Fruit fly (Drosophila melanogaster) whole organism, embryonic: ENCODE measurements around the gene dunk.

Experiments
- Aef1 ChIP-seq: fragments of 200-800 bp; sonication (Bioruptor generic); IDR thresholded peaks from 3 replicates; pipeline ENCODE4 v1.3.6; 2022; ENCODE audit warnings: missing biosample characterization, missing genetic modification characterization
- Antp ChIP-seq: fragments of 200-800 bp; sonication (Bioruptor generic); optimal IDR thresholded peaks from 3 replicates; lab custom pipeline; 2016; ENCODE audit warnings: missing biosample characterization, missing genetic modification characterization
- Atf6 ChIP-seq: fragments of 200-800 bp; sonication (Bioruptor generic); IDR thresholded peaks from 2 replicates; pipeline ENCODE4 v1.3.6; 2022; ENCODE audit warnings: missing biosample characterization, missing genetic modification characterization
- Bteb2 ChIP-seq: fragments of 200-800 bp; sonication (Bioruptor generic); optimal IDR thresholded peaks from 2 replicates; lab custom pipeline; 2016; ENCODE audit warnings: missing biosample characterization, missing genetic modification characterization
- CG10147 ChIP-seq: fragments of 200-800 bp; sonication (Bioruptor generic); optimal IDR thresholded peaks from 2 replicates; lab custom pipeline; 2019; ENCODE audit warnings: missing biosample characterization, mild to moderate bottlenecking, missing genetic modification characterization, moderate library complexity
- CG12391 ChIP-seq: fragments of 200-800 bp; sonication (Bioruptor generic); optimal IDR thresholded peaks from 3 replicates; lab custom pipeline; 2018; ENCODE audit warnings: missing biosample characterization, mild to moderate bottlenecking, missing genetic modification characterization, moderate library complexity
- CG12659 ChIP-seq: fragments of 200-800 bp; sonication (Bioruptor generic); optimal IDR thresholded peaks from 3 replicates; lab custom pipeline; 2017; ENCODE audit warnings: mild to moderate bottlenecking, missing biosample characterization, missing genetic modification reagents, missing genetic modification characterization
- CG12942 ChIP-seq: fragments of 200-800 bp; sonication (Bioruptor generic); optimal IDR thresholded peaks from 3 replicates; lab custom pipeline; 2016; ENCODE audit warnings: missing biosample characterization, missing genetic modification characterization
- CG15479 ChIP-seq: fragments of 200-800 bp; sonication (Bioruptor generic); optimal IDR thresholded peaks from 3 replicates; lab custom pipeline; 2019; ENCODE audit warnings: missing biosample characterization, mild to moderate bottlenecking, missing genetic modification characterization, moderate library complexity
- CG1647 ChIP-seq: fragments of 200-800 bp; sonication (Bioruptor generic); optimal IDR thresholded peaks from 3 replicates; lab custom pipeline; 2016; ENCODE audit warnings: missing biosample characterization, missing genetic modification characterization
- CG16815 ChIP-seq: fragments of 200-800 bp; sonication (Bioruptor generic); optimal IDR thresholded peaks from 3 replicates; lab custom pipeline; 2017; ENCODE audit warnings: missing biosample characterization, mild to moderate bottlenecking, missing genetic modification characterization
- CG17612 ChIP-seq: fragments of 200-800 bp; sonication (Bioruptor generic); IDR thresholded peaks from 2 replicates; pipeline ENCODE4 v1.3.6; 2022; ENCODE audit warnings: missing biosample characterization, missing genetic modification characterization
- CG31388 ChIP-seq: fragments of 200-800 bp; sonication (Bioruptor generic); optimal IDR thresholded peaks from 2 replicates; lab custom pipeline; 2016; ENCODE audit warnings: missing biosample characterization, missing genetic modification characterization
- CG33213 ChIP-seq: fragments of 200-800 bp; sonication (Bioruptor generic); optimal IDR thresholded peaks from 3 replicates; lab custom pipeline; 2016; ENCODE audit warnings: missing biosample characterization, missing genetic modification characterization
- CG34376 ChIP-seq: fragments of 200-800 bp; sonication (Bioruptor generic); optimal IDR thresholded peaks from 2 replicates; lab custom pipeline; 2018; ENCODE audit warnings: missing biosample characterization, mild to moderate bottlenecking, missing genetic modification characterization
- CG3995 ChIP-seq: fragments of 200-800 bp; sonication (Bioruptor generic); optimal IDR thresholded peaks from 3 replicates; lab custom pipeline; 2016; ENCODE audit warnings: missing biosample characterization, missing genetic modification characterization
- CG4328 ChIP-seq: fragments of 200-800 bp; sonication (Bioruptor generic); optimal IDR thresholded peaks from 3 replicates; lab custom pipeline; 2017; ENCODE audit warnings: missing biosample characterization, missing genetic modification reagents, missing genetic modification characterization
- CG4617 ChIP-seq: fragments of 200-800 bp; sonication (Bioruptor generic); optimal IDR thresholded peaks from 3 replicates; lab custom pipeline; 2016; ENCODE audit warnings: missing biosample characterization, missing genetic modification characterization, borderline replicate concordance
- CG6791 ChIP-seq: fragments of 200-800 bp; sonication (Bioruptor generic); IDR thresholded peaks from 3 replicates; pipeline ENCODE4 v1.3.6; 2022; ENCODE audit warnings: missing biosample characterization, missing genetic modification characterization; ENCODE audit not compliant: partially characterized antibody
- CG7839 ChIP-seq: fragments of 200-800 bp; sonication (Bioruptor generic); optimal IDR thresholded peaks from 3 replicates; lab custom pipeline; 2018; ENCODE audit warnings: missing biosample characterization, mild to moderate bottlenecking, missing genetic modification characterization, moderate library complexity
- CG8290 ChIP-seq, 3 experiments: fragments of 200-800 bp; sonication (Bioruptor generic); optimal IDR thresholded peaks; 2 replicates each; lab custom pipeline; 2016 to 2019; ENCODE audit warnings: missing biosample characterization in 3 of 3, missing genetic modification characterization in 3 of 3, mild to moderate bottlenecking in 2 of 3, moderate library complexity in 1 of 3
- CG9817 ChIP-seq: fragments of 200-800 bp; sonication (Bioruptor generic); optimal IDR thresholded peaks from 2 replicates; lab custom pipeline; 2018; ENCODE audit warnings: missing biosample characterization, mild to moderate bottlenecking, missing genetic modification characterization, moderate library complexity
- Camta ChIP-seq: fragments of 200-800 bp; sonication (Bioruptor generic); optimal IDR thresholded peaks from 2 replicates; lab custom pipeline; 2016; ENCODE audit warnings: missing biosample characterization, missing genetic modification characterization
- D19A ChIP-seq: fragments of 200-800 bp; optimal IDR thresholded peaks from 3 replicates; lab custom pipeline; 2019; ENCODE audit warnings: missing biosample characterization, mild to moderate bottlenecking, missing genetic modification characterization, moderate library complexity
- Dip2 ChIP-seq: fragments of 200-800 bp; sonication (Bioruptor generic); IDR thresholded peaks from 2 replicates; pipeline ENCODE4 v1.3.6; 2022; ENCODE audit warnings: missing biosample characterization, missing genetic modification characterization
- ERR ChIP-seq: fragments of 200-800 bp; sonication (Bioruptor generic); optimal IDR thresholded peaks from 2 replicates; lab custom pipeline; 2016; ENCODE audit warnings: missing biosample characterization, missing genetic modification characterization
- Fer3 ChIP-seq: fragments of 200-800 bp; sonication (Bioruptor generic); optimal IDR thresholded peaks from 2 replicates; lab custom pipeline; 2018; ENCODE audit warnings: missing biosample characterization, mild to moderate bottlenecking, missing genetic modification characterization, moderate library complexity
- Gug ChIP-seq: fragments of 200-800 bp; sonication (Bioruptor generic); IDR thresholded peaks from 4 replicates; pipeline ENCODE4 v1.3.6; 2022; ENCODE audit warnings: missing biosample characterization, missing genetic modification characterization
- H2.0 ChIP-seq: fragments of 200-800 bp; sonication (Bioruptor generic); IDR thresholded peaks from 2 replicates; pipeline ENCODE4 v1.3.6; 2022; ENCODE audit warnings: missing biosample characterization, missing genetic modification characterization
- HLH4C ChIP-seq: fragments of 200-800 bp; sonication (Bioruptor generic); IDR thresholded peaks from 3 replicates; pipeline ENCODE4 v1.3.6; 2022; ENCODE audit warnings: missing biosample characterization, missing genetic modification characterization; ENCODE audit not compliant: partially characterized antibody
- Neu2 ChIP-seq: fragments of 200-800 bp; sonication (Bioruptor generic); optimal IDR thresholded peaks from 3 replicates; lab custom pipeline; 2016; ENCODE audit warnings: missing biosample characterization, missing genetic modification characterization, borderline replicate concordance
- Oli ChIP-seq: fragments of 200-800 bp; sonication (Bioruptor generic); optimal IDR thresholded peaks from 2 replicates; lab custom pipeline; 2018; ENCODE audit warnings: missing biosample characterization, mild to moderate bottlenecking, missing genetic modification characterization, moderate library complexity
- Taf1 ChIP-seq: fragments of 200-800 bp; sonication (Bioruptor generic); IDR thresholded peaks from 2 replicates; pipeline ENCODE4 v1.3.6; 2022; ENCODE audit warnings: missing biosample characterization, missing genetic modification characterization
- aop ChIP-seq: fragments of 200-800 bp; sonication (Bioruptor generic); IDR thresholded peaks from 2 replicates; pipeline ENCODE4 v1.3.6; 2022; ENCODE audit warnings: missing biosample characterization, missing genetic modification characterization
- chinmo ChIP-seq: fragments of 200-800 bp; sonication (Bioruptor generic); IDR thresholded peaks from 4 replicates; pipeline ENCODE4 v1.3.6; 2022; ENCODE audit warnings: missing biosample characterization, missing genetic modification characterization; ENCODE audit not compliant: partially characterized antibody
- crc ChIP-seq: fragments of 200-800 bp; sonication (Bioruptor generic); optimal IDR thresholded peaks from 2 replicates; lab custom pipeline; 2016; ENCODE audit warnings: missing biosample characterization, missing genetic modification characterization
- dmrt11E ChIP-seq: fragments of 200-800 bp; sonication (Bioruptor generic); optimal IDR thresholded peaks from 3 replicates; lab custom pipeline; 2018; ENCODE audit warnings: missing biosample characterization, mild to moderate bottlenecking, missing genetic modification characterization, moderate library complexity
- exex ChIP-seq: fragments of 200-800 bp; sonication (Bioruptor generic); optimal IDR thresholded peaks from 4 replicates; lab custom pipeline; 2018; ENCODE audit warnings: missing biosample characterization, mild to moderate bottlenecking, missing genetic modification characterization, moderate library complexity
- fru ChIP-seq: fragments of >200 bp; optimal IDR thresholded peaks from 2 replicates; lab custom pipeline; 2017
- inv ChIP-seq: fragments of 200-800 bp; sonication (Bioruptor generic); IDR thresholded peaks from 2 replicates; pipeline ENCODE4 v1.3.6; 2022; ENCODE audit warnings: missing biosample characterization, missing genetic modification characterization; ENCODE audit not compliant: partially characterized antibody
- kay ChIP-seq: fragments of 200-800 bp; sonication (Bioruptor generic); optimal IDR thresholded peaks from 2 replicates; lab custom pipeline; 2016; ENCODE audit warnings: missing biosample characterization, missing genetic modification characterization
- oc ChIP-seq: fragments of 200-800 bp; sonication (Bioruptor generic); optimal IDR thresholded peaks from 2 replicates; lab custom pipeline; 2018; ENCODE audit warnings: missing biosample characterization, mild to moderate bottlenecking, missing genetic modification characterization, moderate library complexity
- onecut ChIP-seq: fragments of 200-800 bp; sonication (Bioruptor generic); IDR thresholded peaks from 2 replicates; pipeline ENCODE4 v1.3.6; 2022; ENCODE audit warnings: missing biosample characterization, missing genetic modification characterization
- prd ChIP-seq, 3 experiments: fragments of >200 bp in 2 of 3; fragments of 200-800 bp in 1 of 3; sonication (Bioruptor generic) in 1 of 3; optimal IDR thresholded peaks in 2 of 3; IDR thresholded peaks in 1 of 3; 2 replicates in 2 of 3; 3 replicates in 1 of 3; pipeline versions ENCODE4 v1.3.6 to Lab custom; 2017 to 2022; ENCODE audit warnings: missing biosample characterization in 1 of 3, missing genetic modification characterization in 1 of 3
- ranshi ChIP-seq: fragments of 200-800 bp; sonication (Bioruptor generic); IDR thresholded peaks from 2 replicates; pipeline ENCODE4 v1.3.6; 2022; ENCODE audit warnings: missing biosample characterization, missing genetic modification characterization
- sc ChIP-seq, 3 experiments: fragments of >200 bp in 2 of 3; fragments of 200-800 bp in 1 of 3; sonication (Bioruptor generic) in 1 of 3; optimal IDR thresholded peaks; 2 replicates in 2 of 3; 3 replicates in 1 of 3; lab custom pipeline; 2017; ENCODE audit warnings: mild to moderate bottlenecking in 1 of 3, missing biosample characterization in 1 of 3, missing genetic modification characterization in 1 of 3, missing genetic modification reagents in 1 of 3
- slp2 ChIP-seq: fragments of 200-800 bp; sonication (Bioruptor generic); optimal IDR thresholded peaks from 2 replicates; lab custom pipeline; 2016; ENCODE audit warnings: missing biosample characterization, missing genetic modification characterization
- vfl ChIP-seq: fragments of 200-800 bp; sonication (Bioruptor generic); optimal IDR thresholded peaks from 2 replicates; lab custom pipeline; 2016; ENCODE audit warnings: missing biosample characterization, missing genetic modification characterization

The dunk gene

DNA sequence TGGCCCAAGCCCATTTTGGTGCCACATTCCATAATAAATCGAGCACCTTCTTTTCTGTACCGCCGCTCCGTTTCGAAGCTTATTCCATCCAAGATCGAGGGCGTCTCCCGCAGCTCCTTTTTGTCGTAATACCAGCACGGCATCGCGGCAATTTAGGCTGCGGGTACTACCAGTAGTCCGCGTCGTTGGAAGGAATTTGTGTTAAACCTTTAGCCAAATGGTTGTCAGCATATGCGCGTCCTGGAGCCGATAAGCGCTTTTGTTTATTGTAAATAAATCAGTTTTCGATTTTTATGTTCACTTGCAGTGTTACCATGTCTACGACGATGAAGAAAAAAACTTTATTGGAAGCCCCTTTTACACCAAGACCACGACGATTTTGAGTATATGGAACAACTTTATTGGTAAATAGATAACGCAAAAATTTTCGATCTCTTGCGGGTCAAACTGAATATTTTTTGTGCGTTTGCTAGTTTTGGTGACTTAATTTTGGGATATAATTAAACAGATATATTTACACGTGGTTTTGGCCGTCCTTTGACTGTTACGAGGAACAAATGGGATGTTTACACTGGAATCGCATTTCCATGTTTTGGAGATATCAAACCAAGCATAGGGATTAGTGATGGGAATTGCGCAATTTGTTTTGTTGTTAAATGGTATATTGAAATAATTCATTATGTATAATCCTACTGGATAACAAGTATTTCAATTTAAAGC lies 21.7 kb upstream of the dunk start, which contains the start of gene CycK (continued):
- TF ChIP-seq slp2 (GFP tag; lab: Kevin White, UChicago) (no peak), CG7839 (peak; percentile 28), Atf6 (GFP tag; lab: Robert Waterston, UW) (no peak), exex (no peak), CG33213 (GFP tag; lab: Kevin White, UChicago) (peak; percentile 13), Taf1 (GFP tag; lab: Robert Waterston, UW) (no peak), CG15479 (GFP tag; lab: Kevin White, UChicago) (peak; percentile 22), CG34376 (GFP tag; lab: Kevin White, UChicago) (no peak), CG4617 (GFP tag; lab: Kevin White, UChicago) (peak; percentile 66), prd (optimal IDR thresholded peaks at IDR 0.05; lab: Kevin White, UChicago) (no peak), prd (GFP tag; IDR thresholded peaks at IDR 0.05; lab: Robert Waterston, UW) (peak; percentile 43; the same call in 1 of the 3 replicates), crc (GFP tag; lab: Kevin White, UChicago) (no peak), Aef1 (GFP tag; lab: Robert Waterston, UW) (no peak), fru (lab: Kevin White, UChicago) (no peak), CG8290 (GFP tag; optimal IDR thresholded peaks at IDR 0.05; lab: Kevin White, UChicago) (peak; percentile 9), CG8290 (tag; optimal IDR thresholded peaks at IDR 0.05; lab: Kevin White, UChicago) (peak in 1 of 2 experiments; percentile 53), aop (GFP tag; lab: Robert Waterston, UW) (no peak), CG16815 (no peak), dmrt11E (peak; percentile 21), sc (optimal IDR thresholded peaks at IDR 0.05; lab: Kevin White, UChicago) (no peak), sc (GFP tag; optimal IDR thresholded peaks at IDR 0.05; lab: Kevin White, UChicago) (no peak), D19A (tag; lab: Kevin White, UChicago) (no peak), Fer3 (tag; lab: Kevin White, UChicago) (no peak), CG17612 (GFP tag; lab: Robert Waterston, UW) (no peak), HLH4C (GFP tag; lab: Robert Waterston, UW) (0 out of 3 replicates have a peak, but pooled peaks have one; percentile 14), CG12391 (tag; lab: Kevin White, UChicago) (peak; percentile 10), chinmo (GFP tag; lab: Robert Waterston, UW) (no peak), CG6791 (GFP tag; lab: Robert Waterston, UW) (no peak), CG9817 (tag; lab: Kevin White, UChicago) (peak; percentile 18), CG12942 (GFP tag; lab: Kevin White, UChicago) (no peak), kay (GFP tag; lab: Kevin White, UChicago) (no peak), vfl (GFP tag; lab: Kevin White, UChicago) (no peak), CG1647 (GFP tag; lab: Kevin White, UChicago) (no peak), Dip2 (no peak), Camta (no peak), CG31388 (GFP tag; lab: Kevin White, UChicago) (no peak), ranshi (GFP tag; lab: Robert Waterston, UW) (no peak), CG3995 (GFP tag; lab: Kevin White, UChicago) (peak; percentile 92), CG12659 (GFP tag; lab: Kevin White, UChicago) (peak; percentile 38), onecut (no peak), ERR (GFP tag; lab: Kevin White, UChicago) (no peak), oc (tag; lab: Kevin White, UChicago) (no peak), Oli (peak; percentile 20), CG4328 (GFP tag; lab: Kevin White, UChicago) (no peak), Bteb2 (GFP tag; lab: Kevin White, UChicago) (no peak), CG10147 (no peak), Gug (no peak), inv (GFP tag; lab: Robert Waterston, UW) (no peak), Neu2 (GFP tag; lab: Kevin White, UChicago) (peak; percentile 68), Antp (GFP tag; lab: Kevin White, UChicago) (peak; percentile 18), H2.0 (GFP tag; lab: Robert Waterston, UW) (no peak)
